Worm (Caenorhabditis elegans): ENCODE measurements around the gene ddo-2.
"Not testable (repeated sequence)": the region's sequence is repeated elsewhere in the genome, so short reads cannot be mapped to it uniquely, and the experiment has no call there.

- TF ChIP-seq him-1, W03F9.2, dao-5 (tag; optimal IDR thresholded peaks at IDR 0.05): not testable (repeated sequence)
Measured at ce11 chrV:7444331-7444730, 8.8 kb upstream of the ddo-2 start, which contains the start of gene nhr-141.

Measured in whole organism, L4/young adult.